Fruit fly (Drosophila melanogaster) whole organism, adult: ENCODE measurements around the gene Arp3.

Source experiments
- CG11617 ChIP-seq: fragments of 200-800 bp; sonication (Bioruptor generic); optimal IDR thresholded peaks from 2 replicates; lab custom pipeline; 2017; ENCODE audit warnings: mild to moderate bottlenecking, missing biosample characterization, missing genetic modification reagents, missing genetic modification characterization
- CG12768 ChIP-seq: fragments of 200-800 bp; sonication (Bioruptor generic); optimal IDR thresholded peaks from 2 replicates; lab custom pipeline; 2017; ENCODE audit warnings: missing biosample characterization, missing genetic modification characterization, mild to moderate bottlenecking, moderate library complexity, missing genetic modification reagents
- CG14711 ChIP-seq: fragments of 200-800 bp; sonication (Bioruptor generic); optimal IDR thresholded peaks from 2 replicates; lab custom pipeline; 2018; ENCODE audit warnings: missing biosample characterization, mild to moderate bottlenecking, missing genetic modification characterization, moderate library complexity
- CG1620 ChIP-seq: fragments of 200-800 bp; sonication (Bioruptor generic); optimal IDR thresholded peaks from 2 replicates; lab custom pipeline; 2016; ENCODE audit warnings: missing biosample characterization, missing genetic modification characterization
- CG33017 ChIP-seq: fragments of 200-800 bp; sonication (Bioruptor generic); optimal IDR thresholded peaks from 2 replicates; lab custom pipeline; 2018; ENCODE audit warnings: missing biosample characterization, mild to moderate bottlenecking, missing genetic modification characterization, moderate library complexity
- CG5204 ChIP-seq: fragments of 200-800 bp; sonication (Bioruptor generic); optimal IDR thresholded peaks from 2 replicates; lab custom pipeline; 2016; ENCODE audit warnings: missing biosample characterization, missing genetic modification characterization
- CG7045 ChIP-seq: fragments of 200-800 bp; sonication (Bioruptor generic); optimal IDR thresholded peaks from 2 replicates; lab custom pipeline; 2017; ENCODE audit warnings: missing biosample characterization, mild to moderate bottlenecking, missing genetic modification characterization
- CG7101 ChIP-seq: fragments of 200-800 bp; sonication (Bioruptor generic); optimal IDR thresholded peaks from 2 replicates; lab custom pipeline; 2018; ENCODE audit warnings: missing biosample characterization, mild to moderate bottlenecking, missing genetic modification characterization, moderate library complexity
- Clk ChIP-seq: fragments of 200-800 bp; sonication (Bioruptor generic); optimal IDR thresholded peaks from 2 replicates; lab custom pipeline; 2017; ENCODE audit warnings: missing biosample characterization, missing genetic modification characterization
- Crg-1 ChIP-seq: fragments of 200-800 bp; sonication (Bioruptor generic); optimal IDR thresholded peaks from 2 replicates; lab custom pipeline; 2016; ENCODE audit warnings: missing biosample characterization, missing genetic modification characterization
- Hr96 ChIP-seq: fragments of 200-800 bp; sonication (Bioruptor generic); optimal IDR thresholded peaks from 2 replicates; lab custom pipeline; 2016; ENCODE audit warnings: missing biosample characterization, missing genetic modification characterization
- Mnt ChIP-seq: fragments of 200-800 bp; sonication (Bioruptor generic); optimal IDR thresholded peaks from 2 replicates; lab custom pipeline; 2016; ENCODE audit warnings: missing biosample characterization, mild to moderate bottlenecking, missing genetic modification characterization
- bab1 ChIP-seq: fragments of 200-800 bp; sonication (Bioruptor generic); optimal IDR thresholded peaks from 3 replicates; lab custom pipeline; 2019; ENCODE audit warnings: missing biosample characterization, mild to moderate bottlenecking, missing genetic modification characterization, moderate library complexity
- cic ChIP-seq: fragments of 200-800 bp; sonication (Bioruptor generic); optimal IDR thresholded peaks from 2 replicates; lab custom pipeline; 2017; ENCODE audit warnings: missing biosample characterization, mild to moderate bottlenecking, missing genetic modification characterization, moderate library complexity
- cnc ChIP-seq, 2 experiments: fragments of >200 bp; optimal IDR thresholded peaks; 2 replicates each; lab custom pipeline; 2017
- kay ChIP-seq: fragments of 200-800 bp; sonication (Bioruptor generic); peaks from one replicate; lab custom pipeline; 2016; ENCODE audit warnings: missing biosample characterization, missing genetic modification characterization, borderline replicate concordance
- ovo ChIP-seq: fragments of 200-800 bp; sonication (Bioruptor generic); optimal IDR thresholded peaks from 2 replicates; lab custom pipeline; 2016; ENCODE audit warnings: missing biosample characterization, missing genetic modification characterization
- pad ChIP-seq: fragments of 200-800 bp; sonication (Bioruptor generic); optimal IDR thresholded peaks from 3 replicates; lab custom pipeline; 2017; ENCODE audit warnings: missing biosample characterization, missing genetic modification characterization, mild to moderate bottlenecking, moderate library complexity, missing genetic modification reagents
- tj ChIP-seq: fragments of 200-800 bp; sonication (Bioruptor generic); optimal IDR thresholded peaks from 3 replicates; lab custom pipeline; 2017; ENCODE audit warnings: missing biosample characterization, mild to moderate bottlenecking, missing genetic modification characterization, moderate library complexity
- toe ChIP-seq: fragments of 200-800 bp; sonication (Bioruptor generic); optimal IDR thresholded peaks from 2 replicates; lab custom pipeline; 2016; ENCODE audit warnings: missing biosample characterization, missing genetic modification characterization

The Arp3 gene

DNA sequence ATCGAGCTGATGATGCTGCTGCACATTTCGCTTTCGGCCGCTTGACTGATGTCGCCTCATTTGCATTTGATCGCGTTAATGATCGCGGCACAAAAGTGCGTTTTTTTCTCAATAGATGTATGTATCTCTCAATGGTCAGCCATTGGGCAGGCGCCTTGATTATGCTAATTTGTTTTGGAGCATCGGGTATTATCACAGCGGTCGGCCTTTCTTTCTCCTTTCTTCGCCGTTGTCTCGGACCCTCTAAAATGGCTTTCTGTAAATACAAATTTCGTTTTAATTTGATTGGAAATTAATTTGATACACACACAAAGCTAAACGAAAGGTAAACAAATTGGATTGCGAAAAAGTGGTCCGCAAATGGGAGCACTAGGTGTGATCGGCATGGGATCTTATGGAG is 39.6 kb upstream of the Arp3 start:
- no peak for TF ChIP-seq toe (GFP tag; lab: Kevin White, UChicago)
- TF ChIP-seq kay (GFP tag; lab: Kevin White, UChicago): no peak
- no peak for TF ChIP-seq CG5204
- TF ChIP-seq cnc (optimal IDR thresholded peaks at IDR 0.05; lab: Kevin White, UChicago): no peak
- TF ChIP-seq pad (GFP tag; lab: Kevin White, UChicago): no peak
- TF ChIP-seq CG33017: no peak

DNA sequence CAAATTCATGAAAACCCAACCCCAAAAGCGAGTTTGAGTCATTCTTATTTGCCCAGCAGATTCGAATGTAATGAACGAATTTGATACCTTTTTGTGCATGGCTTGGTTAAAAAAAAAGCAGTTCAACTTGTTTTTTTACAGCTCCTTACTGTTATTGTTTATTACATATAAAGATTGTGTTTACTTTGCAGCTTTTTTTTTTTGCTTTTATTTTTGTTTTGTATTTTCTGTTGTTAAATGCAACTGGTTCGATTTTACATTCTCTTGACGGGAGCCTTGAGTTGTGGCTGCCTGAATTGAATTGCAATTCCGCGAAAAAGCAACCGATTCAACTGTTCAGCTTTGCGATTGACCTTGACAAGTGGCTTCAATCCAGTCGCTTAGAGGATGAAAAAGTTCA is 38.8 kb upstream of the Arp3 start:
- no peak for TF ChIP-seq CG11617 (GFP tag; lab: Kevin White, UChicago)
- peak; percentile 76 for TF ChIP-seq tj (GFP tag; lab: Kevin White, UChicago)

DNA sequence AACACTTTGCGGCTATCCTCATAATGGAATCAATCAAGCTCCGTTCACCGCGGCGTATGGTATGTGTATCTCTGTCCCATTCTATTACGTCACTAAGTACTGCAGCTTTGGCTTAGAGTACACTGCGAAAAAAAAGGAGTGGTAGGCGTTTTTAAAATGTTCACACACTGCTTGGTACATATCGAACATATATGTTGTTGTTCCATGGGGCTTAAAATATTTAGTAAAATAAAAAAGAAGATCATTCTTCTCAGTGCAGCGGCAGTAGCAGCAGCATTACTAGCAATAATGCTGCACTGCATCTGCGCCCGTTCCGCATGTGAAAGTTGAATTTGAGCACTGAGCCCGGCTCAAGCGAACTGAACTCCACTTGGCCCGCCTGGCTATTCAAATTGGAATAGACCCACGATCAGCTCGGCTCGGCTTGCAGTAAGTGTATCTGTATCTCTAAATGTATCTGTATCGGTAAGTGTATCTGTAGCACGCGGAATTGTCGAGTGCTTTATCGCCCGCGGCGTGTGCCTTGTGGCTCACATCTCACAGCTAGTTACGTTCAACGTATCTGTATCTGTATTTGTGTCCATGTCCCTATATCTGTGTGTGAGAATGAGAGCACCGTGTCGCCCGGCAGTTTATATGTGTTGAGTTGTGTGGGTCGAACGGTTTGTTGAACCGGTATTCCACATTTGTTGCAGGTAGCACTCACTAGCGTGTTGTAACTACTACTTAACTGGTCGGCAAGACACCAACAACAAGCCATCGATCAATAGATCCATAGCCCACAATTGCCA is 37.7 kb upstream of the Arp3 start:
- TF ChIP-seq kay (GFP tag; lab: Kevin White, UChicago) (peak; percentile 4), Hr96 (no peak), tj (GFP tag; lab: Kevin White, UChicago) (peak; percentile 16), CG7045 (GFP tag; lab: Kevin White, UChicago) (peak; percentile 75), CG5204 (peak; percentile 61)

DNA sequence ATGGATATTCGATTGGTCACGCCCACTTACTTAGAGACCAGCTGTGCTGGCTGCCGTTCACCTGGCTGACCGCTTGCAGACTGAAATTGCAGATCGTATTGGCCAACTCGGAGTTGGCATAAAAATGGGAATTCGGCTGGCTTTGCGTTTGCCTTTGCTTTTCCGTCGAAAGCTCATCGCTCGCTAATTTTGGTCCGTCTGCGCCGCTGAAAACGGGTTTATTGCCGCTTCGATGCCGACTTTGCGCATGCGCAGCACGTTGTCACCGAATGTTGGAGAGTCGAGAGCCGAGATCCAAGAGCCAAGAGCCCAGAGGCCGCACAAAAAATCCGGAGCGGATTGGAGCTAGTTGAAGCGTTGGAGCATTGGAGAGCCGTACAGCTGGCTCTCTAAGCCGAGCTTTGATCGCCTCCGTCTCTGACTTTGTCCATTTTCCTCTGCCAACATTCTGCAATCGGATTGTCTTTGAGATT is 36.1 kb upstream of the Arp3 start, which contains the start of gene CG13676:
Gene CG13676 (minus strand): TSS at position 87 of the 473 bp plus-strand sequence.
- TF ChIP-seq ovo (no peak), Hr96 (no peak), CG33017 (no peak), pad (GFP tag; lab: Kevin White, UChicago) (no peak), Clk (GFP tag; lab: Kevin White, UChicago) (no peak)

DNA sequence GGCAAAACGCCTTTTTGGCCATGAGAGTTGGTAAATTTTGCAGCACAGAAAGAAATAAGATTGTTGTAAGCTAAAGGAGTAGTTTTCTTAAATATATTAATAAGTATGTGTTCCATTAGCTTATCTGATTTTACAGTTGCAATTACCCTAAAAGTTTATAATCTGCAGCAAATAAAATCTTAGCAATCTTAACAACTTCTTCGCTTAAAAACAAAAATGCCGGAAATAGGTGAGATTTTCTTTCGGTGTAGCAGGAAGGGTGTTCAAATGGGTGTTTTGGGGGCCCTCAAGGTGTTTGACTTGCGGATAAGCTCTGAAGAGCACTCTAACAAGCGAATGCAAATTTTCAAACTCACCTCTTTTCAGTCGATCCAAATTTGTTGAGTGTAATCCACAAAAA is 35.1 kb upstream of the Arp3 start:
- TF ChIP-seq toe (GFP tag; lab: Kevin White, UChicago) (no peak), kay (GFP tag; lab: Kevin White, UChicago) (no peak), CG7101 (tag; lab: Kevin White, UChicago) (no peak), CG12768 (GFP tag; lab: Kevin White, UChicago) (no peak), bab1 (GFP tag; lab: Kevin White, UChicago) (no peak), Clk (GFP tag; lab: Kevin White, UChicago) (no peak), tj (GFP tag; lab: Kevin White, UChicago) (no peak)

DNA sequence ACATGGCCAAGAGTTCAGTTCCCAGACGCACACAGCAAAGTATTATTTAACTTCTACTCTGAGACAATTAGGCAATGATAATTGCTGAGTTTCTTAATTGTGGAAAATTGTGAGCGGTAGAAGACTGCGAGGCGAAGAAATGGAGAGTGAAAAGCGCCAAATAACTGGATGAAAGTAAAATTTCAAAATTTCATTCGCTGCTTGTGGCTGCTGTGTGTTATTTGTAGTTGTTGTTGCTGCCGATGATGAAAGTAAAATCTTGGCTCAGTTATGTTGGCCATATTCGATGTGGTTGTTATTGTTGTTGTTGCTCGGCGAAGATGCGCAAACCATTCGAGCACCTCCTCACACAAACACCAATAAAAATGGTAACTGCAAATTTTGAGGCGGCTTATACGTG is 34.6 kb upstream of the Arp3 start:
- TF ChIP-seq tj (GFP tag; lab: Kevin White, UChicago) (no peak), CG14711 (tag; lab: Kevin White, UChicago) (no peak), CG7045 (GFP tag; lab: Kevin White, UChicago) (no peak)

DNA sequence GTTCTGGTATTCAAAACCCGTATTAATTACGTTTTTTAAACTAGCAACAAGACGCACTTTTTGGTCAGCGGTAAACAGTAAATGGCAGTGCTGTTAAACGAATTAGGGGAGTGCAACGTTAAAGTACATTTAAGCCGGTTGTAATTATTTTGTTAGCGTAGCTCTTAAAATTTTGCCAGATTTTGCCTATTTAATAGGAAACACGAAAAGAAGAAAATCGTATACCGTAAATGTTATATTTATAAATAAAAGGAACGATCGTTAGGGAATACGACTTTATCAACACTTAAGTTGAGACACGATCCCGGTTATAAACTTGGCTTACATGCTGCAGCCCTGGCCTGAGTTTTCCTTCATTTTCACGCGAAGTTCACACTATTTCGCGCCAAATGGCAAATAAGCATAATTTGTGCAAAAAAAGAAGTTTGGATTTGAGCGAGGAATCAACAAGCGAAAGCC is 21.8 kb upstream of the Arp3 start, which contains the start of the genes Setx and mus301:
Gene Setx (minus strand): TSS at position 51 of the 459 bp plus-strand sequence.
Gene mus301 (plus strand): TSS at position 361 of the 459 bp plus-strand sequence.
- peak; percentile 76 for TF ChIP-seq Mnt (GFP tag; lab: Kevin White, UChicago)
- TF ChIP-seq toe (GFP tag; lab: Kevin White, UChicago): peak; percentile 89
- TF ChIP-seq pad (GFP tag; lab: Kevin White, UChicago): peak; percentile 82
- TF ChIP-seq Crg-1 (GFP tag; lab: Kevin White, UChicago): peak; percentile 91
- peak; percentile 88 for TF ChIP-seq CG12768 (GFP tag; lab: Kevin White, UChicago)
- TF ChIP-seq bab1 (GFP tag; lab: Kevin White, UChicago): peak; percentile 82
- TF ChIP-seq cnc (optimal IDR thresholded peaks at IDR 0.05; lab: Kevin White, UChicago): no peak
- peak; percentile 74 for TF ChIP-seq CG14711 (tag; lab: Kevin White, UChicago)
- TF ChIP-seq Hr96: peak; percentile 80
- TF ChIP-seq cic (GFP tag; lab: Kevin White, UChicago): peak; percentile 34
- TF ChIP-seq kay (GFP tag; lab: Kevin White, UChicago): no peak
- TF ChIP-seq ovo: peak; percentile 90
- peak; percentile 68 for TF ChIP-seq Clk (GFP tag; lab: Kevin White, UChicago)
- TF ChIP-seq tj (GFP tag; lab: Kevin White, UChicago): peak; percentile 72
- peak; percentile 84 for TF ChIP-seq CG7101 (tag; lab: Kevin White, UChicago)
- TF ChIP-seq CG7045 (GFP tag; lab: Kevin White, UChicago): peak; percentile 81
- TF ChIP-seq CG1620 (GFP tag; lab: Kevin White, UChicago): peak; percentile 90
- TF ChIP-seq CG5204: peak; percentile 89
- TF ChIP-seq CG11617 (GFP tag; lab: Kevin White, UChicago): peak; percentile 83
- TF ChIP-seq CG33017: peak; percentile 58
